In genomic region chrX:4208495-4208894, ce11 we compare ENCODE assay signal across 2 worm cellular contexts.
A peak's percentile ranks its signal among the peaks of the same experiment; 100 is the strongest.
TF ChIP-seq lines count a peak whose summit lies in the region.

No protein-coding gene starts in this region.

TF ChIP-seq in whole organism, L4 larva, 104 proteins besides CTCF, POLR2A, EP300 and RAD21 (continued from another document):
- TF ChIP-seq nhr-102 (tag; optimal IDR thresholded peaks at IDR 0.05; lab: Kevin White, UChicago), result peak; percentile 56
- no peak for TF ChIP-seq attf-4 (tag; optimal IDR thresholded peaks at IDR 0.05; lab: Kevin White, UChicago)
- TF ChIP-seq snpc-4 (tag; optimal IDR thresholded peaks at IDR 0.05; lab: Kevin White, UChicago), result no peak
- no peak for TF ChIP-seq ama-1 (optimal IDR thresholded peaks at IDR 0.05; lab: Kevin White, UChicago)
- TF ChIP-seq Y75B8A.6 (GFP tag; IDR thresholded peaks at IDR 0.05; lab: Robert Waterston, UW), result no peak
- TF ChIP-seq lin-39 (tag; optimal IDR thresholded peaks at IDR 0.05; lab: Kevin White, UChicago), result no peak
- TF ChIP-seq F44E2.7 (GFP tag; IDR thresholded peaks at IDR 0.05; lab: Robert Waterston, UW), result no peak
- TF ChIP-seq aha-1 (tag; lab: Kevin White, UChicago), result peak; percentile 40
- peak; percentile 69 for TF ChIP-seq nhr-28 (tag; optimal IDR thresholded peaks at IDR 0.05; lab: Kevin White, UChicago)
- TF ChIP-seq daf-8 (GFP tag; IDR thresholded peaks at IDR 0.05; lab: Robert Waterston, UW), result no peak
- no peak for TF ChIP-seq sdz-12 (GFP tag; optimal IDR thresholded peaks at IDR 0.05; lab: Kevin White, UChicago)
- TF ChIP-seq snpc-1.2 (GFP tag; IDR thresholded peaks at IDR 0.05; lab: Robert Waterston, UW), result no peak
- TF ChIP-seq vab-7 (GFP tag; IDR thresholded peaks at IDR 0.05; lab: Robert Waterston, UW), result no peak; the same call in 1 of the 2 replicates
- TF ChIP-seq nhr-111 (GFP tag; optimal IDR thresholded peaks at IDR 0.05; lab: Kevin White, UChicago), result no peak
- no peak for TF ChIP-seq lin-13 (GFP tag; optimal IDR thresholded peaks at IDR 0.05; lab: Kevin White, UChicago)
- no peak for TF ChIP-seq Y48G9A.11 (GFP tag; IDR thresholded peaks at IDR 0.05; lab: Robert Waterston, UW)
- 0 out of 2 replicates have a peak, but pooled peaks have one; percentile 13 for TF ChIP-seq lin-29 (GFP tag; IDR thresholded peaks at IDR 0.05; lab: Robert Waterston, UW)
- peak; percentile 77 for TF ChIP-seq nhr-11 (tag; optimal IDR thresholded peaks at IDR 0.05; lab: Kevin White, UChicago)
- no peak; the same call in 1 of the 2 replicates for TF ChIP-seq lin-38 (GFP tag; IDR thresholded peaks at IDR 0.05; lab: Robert Waterston, UW)
- TF ChIP-seq dmd-6 (GFP tag; IDR thresholded peaks at IDR 0.05; lab: Robert Waterston, UW), result peak; percentile 70
- TF ChIP-seq gei-8 (GFP tag; optimal IDR thresholded peaks at IDR 0.05; lab: Kevin White, UChicago), result no peak
- no peak for TF ChIP-seq F10B5.3 (tag; optimal IDR thresholded peaks at IDR 0.05; lab: Kevin White, UChicago)
- peak; percentile 88 for TF ChIP-seq mes-2 (tag; optimal IDR thresholded peaks at IDR 0.05; lab: Kevin White, UChicago; ENCODE audit: poor library complexity, severe bottlenecking)
- no peak for TF ChIP-seq ceh-62 (tag; optimal IDR thresholded peaks at IDR 0.05; lab: Kevin White, UChicago)
- TF ChIP-seq F26F4.8 (GFP tag; conservative IDR thresholded peaks at IDR 0.05; lab: Robert Waterston, UW), result no peak
- no peak for TF ChIP-seq daf-19 (GFP tag; conservative IDR thresholded peaks at IDR 0.05; lab: Robert Waterston, UW)
- TF ChIP-seq nhr-41 (GFP tag; IDR thresholded peaks at IDR 0.05; lab: Robert Waterston, UW), result no peak
- no peak for TF ChIP-seq nhr-25 (tag; optimal IDR thresholded peaks at IDR 0.05; lab: Kevin White, UChicago; ENCODE audit: borderline replicate concordance, insufficient read depth)
- TF ChIP-seq hif-1 (tag; optimal IDR thresholded peaks at IDR 0.05; lab: Kevin White, UChicago), result no peak
- peak; percentile 93 for TF ChIP-seq nhr-42 (GFP tag; IDR thresholded peaks at IDR 0.05; lab: Robert Waterston, UW)
- no peak for TF ChIP-seq zfp-2 (tag; optimal IDR thresholded peaks at IDR 0.05; lab: Kevin White, UChicago)
- no peak for TF ChIP-seq F49E8.2 (tag; optimal IDR thresholded peaks at IDR 0.05; lab: Kevin White, UChicago; ENCODE audit: borderline replicate concordance)
- TF ChIP-seq ztf-11 (tag; optimal IDR thresholded peaks at IDR 0.05; lab: Kevin White, UChicago), result no peak
- TF ChIP-seq Y5F2A.4 (GFP tag; optimal IDR thresholded peaks at IDR 0.05; lab: Kevin White, UChicago), result no peak
- no peak for TF ChIP-seq zip-11 (GFP tag; IDR thresholded peaks at IDR 0.05; lab: Robert Waterston, UW)
- peak; percentile 12 for TF ChIP-seq pqm-1 (tag; optimal IDR thresholded peaks at IDR 0.05; lab: Kevin White, UChicago)

TF ChIP-seq in whole organism, young adult, 124 proteins besides CTCF, POLR2A, EP300 and RAD21 (continued from another document):
- TF ChIP-seq F55B11.4 (tag; optimal IDR thresholded peaks at IDR 0.05; lab: Kevin White, UChicago; ENCODE audit: borderline replicate concordance, insufficient read depth), result no peak
- TF ChIP-seq tlf-1 (GFP tag; optimal IDR thresholded peaks at IDR 0.05; lab: Kevin White, UChicago), result peak; percentile 75
- no peak for TF ChIP-seq lin-40 (tag; optimal IDR thresholded peaks at IDR 0.05; lab: Kevin White, UChicago)
- no peak for TF ChIP-seq F22D6.2 (tag; optimal IDR thresholded peaks at IDR 0.05; lab: Kevin White, UChicago)
- peak; percentile 36 for TF ChIP-seq ceh-27 (GFP tag; optimal IDR thresholded peaks at IDR 0.05; lab: Kevin White, UChicago)
- no peak for TF ChIP-seq ccch-3 (GFP tag; optimal IDR thresholded peaks at IDR 0.05; lab: Kevin White, UChicago)
- no peak for TF ChIP-seq lag-1 (GFP tag; IDR thresholded peaks at IDR 0.05; lab: Robert Waterston, UW)
- peak; percentile 45; the same call in 1 of the 2 replicates for TF ChIP-seq rcor-1 (GFP tag; IDR thresholded peaks at IDR 0.05; lab: Robert Waterston, UW)
- TF ChIP-seq nhr-179 (tag; optimal IDR thresholded peaks at IDR 0.05; lab: Kevin White, UChicago), result no peak
- no peak for TF ChIP-seq nhr-120 (GFP tag; IDR thresholded peaks at IDR 0.05; lab: Robert Waterston, UW)
- TF ChIP-seq let-526 (GFP tag; IDR thresholded peaks at IDR 0.05; lab: Robert Waterston, UW), result no peak
- TF ChIP-seq snpc-1.1 (tag; optimal IDR thresholded peaks at IDR 0.05; lab: Kevin White, UChicago; ENCODE audit: insufficient read depth), result no peak
- no peak for TF ChIP-seq ceh-40 (GFP tag; IDR thresholded peaks at IDR 0.05; lab: Robert Waterston, UW)
- no peak for TF ChIP-seq ama-1 (optimal IDR thresholded peaks at IDR 0.05; lab: Kevin White, UChicago)
- peak in 1 of 2 experiments; percentile 37 for TF ChIP-seq ama-1 (GFP tag; optimal IDR thresholded peaks at IDR 0.05; lab: Kevin White, UChicago)
- no peak for TF ChIP-seq athp-1 (tag; optimal IDR thresholded peaks at IDR 0.05; lab: Kevin White, UChicago)
- TF ChIP-seq T07F8.4 (tag; optimal IDR thresholded peaks at IDR 0.05; lab: Kevin White, UChicago), result no peak
- TF ChIP-seq ztf-6 (GFP tag; IDR thresholded peaks at IDR 0.05; lab: Robert Waterston, UW), result no peak
- no peak for TF ChIP-seq dpff-1 (tag; optimal IDR thresholded peaks at IDR 0.05; lab: Kevin White, UChicago)
- no peak for TF ChIP-seq snpc-1.3 (tag; optimal IDR thresholded peaks at IDR 0.05; lab: Kevin White, UChicago; ENCODE audit: insufficient read depth)
- no peak for TF ChIP-seq T26A5.8 (tag; optimal IDR thresholded peaks at IDR 0.05; lab: Kevin White, UChicago)
- no peak for TF ChIP-seq D2030.7 (GFP tag; IDR thresholded peaks at IDR 0.05; lab: Robert Waterston, UW)
- TF ChIP-seq F37B4.10 (GFP tag; IDR thresholded peaks at IDR 0.05; lab: Robert Waterston, UW), result no peak
- no peak for TF ChIP-seq egl-44 (GFP tag; IDR thresholded peaks at IDR 0.05; lab: Robert Waterston, UW)
- TF ChIP-seq cebp-2 (GFP tag; IDR thresholded peaks at IDR 0.05; lab: Robert Waterston, UW), result no peak
- TF ChIP-seq ceh-100 (GFP tag; IDR thresholded peaks at IDR 0.05; lab: Robert Waterston, UW), result no peak
- no peak for TF ChIP-seq ztf-22 (GFP tag; optimal IDR thresholded peaks at IDR 0.05; lab: Kevin White, UChicago)
- no peak for TF ChIP-seq snpc-4 (GFP tag; optimal IDR thresholded peaks at IDR 0.05; lab: Kevin White, UChicago)
- no peak for TF ChIP-seq snpc-4 (tag; optimal IDR thresholded peaks at IDR 0.05; lab: Kevin White, UChicago)
- no peak for TF ChIP-seq Y53F4B.3 (GFP tag; IDR thresholded peaks at IDR 0.05; lab: Robert Waterston, UW)
- TF ChIP-seq attf-3 (GFP tag; conservative IDR thresholded peaks at IDR 0.05; lab: Robert Waterston, UW), result no peak
- TF ChIP-seq F39B2.1 (GFP tag; IDR thresholded peaks at IDR 0.05; lab: Robert Waterston, UW), result no peak
- no peak for TF ChIP-seq hlh-12 (tag; optimal IDR thresholded peaks at IDR 0.05; lab: Kevin White, UChicago)
- peak; percentile 83 for TF ChIP-seq gei-17 (GFP tag; optimal IDR thresholded peaks at IDR 0.05; lab: Kevin White, UChicago)
- no peak for TF ChIP-seq somi-1 (GFP tag; optimal IDR thresholded peaks at IDR 0.05; lab: Kevin White, UChicago)
- no peak for TF ChIP-seq hlh-26 (GFP tag; conservative IDR thresholded peaks at IDR 0.05; lab: Robert Waterston, UW)
- TF ChIP-seq tbp1 (GFP tag; optimal IDR thresholded peaks at IDR 0.05; lab: Kevin White, UChicago), result peak; percentile 55
- no peak for TF ChIP-seq aptf-2 (GFP tag; conservative IDR thresholded peaks at IDR 0.05; lab: Robert Waterston, UW)
- TF ChIP-seq sptf-2 (GFP tag; optimal IDR thresholded peaks at IDR 0.05; lab: Kevin White, UChicago), result no peak
- no peak for TF ChIP-seq F33H1.4 (GFP tag; IDR thresholded peaks at IDR 0.05; lab: Robert Waterston, UW)
- TF ChIP-seq nhr-90 (tag; optimal IDR thresholded peaks at IDR 0.05; lab: Kevin White, UChicago), result no peak
- TF ChIP-seq die-1 (tag; optimal IDR thresholded peaks at IDR 0.05; lab: Kevin White, UChicago), result no peak
- TF ChIP-seq egrh-3 (GFP tag; IDR thresholded peaks at IDR 0.05; lab: Robert Waterston, UW), result no peak
- TF ChIP-seq unc-62 (GFP tag; optimal IDR thresholded peaks at IDR 0.05; lab: Kevin White, UChicago), result no peak
- no peak for TF ChIP-seq ekl-4 (GFP tag; IDR thresholded peaks at IDR 0.05; lab: Robert Waterston, UW)
- TF ChIP-seq attf-6 (GFP tag; IDR thresholded peaks at IDR 0.05; lab: Robert Waterston, UW), result no peak
